Fruit fly (Drosophila melanogaster) whole organism, prepupa: Measurements from ENCODE around the gene CG13999.

ENCODE experiments used
- CG7368 ChIP-seq: fragments of 200-800 bp; sonication (Bioruptor generic); optimal IDR thresholded peaks from 3 replicates; lab custom pipeline; 2016; ENCODE audit warnings: missing biosample characterization, missing genetic modification characterization
- Eip75B ChIP-seq: fragments of 200-800 bp; sonication (Bioruptor generic); optimal IDR thresholded peaks from 3 replicates; lab custom pipeline; 2016; ENCODE audit warnings: missing biosample characterization, missing genetic modification characterization
- Gug ChIP-seq: fragments of 200-800 bp; sonication (Bioruptor generic); IDR thresholded peaks from 2 replicates; pipeline ENCODE4 v1.3.6; 2022; ENCODE audit warnings: missing biosample characterization, missing genetic modification characterization
- Lpt ChIP-seq: fragments of 200-800 bp; sonication (Bioruptor generic); optimal IDR thresholded peaks from 3 replicates; lab custom pipeline; 2016; ENCODE audit warnings: missing biosample characterization, missing genetic modification characterization
- dac ChIP-seq: fragments of 200-800 bp; sonication (Bioruptor generic); optimal IDR thresholded peaks from 2 replicates; lab custom pipeline; 2017; ENCODE audit warnings: missing biosample characterization, mild to moderate bottlenecking, missing genetic modification characterization

dm6 chr2L:5978333-5979054 lies 22.2 kb upstream of the CG13999 start:
- TF ChIP-seq Gug (GFP tag; lab: Robert Waterston, UW): no peak
- no peak for TF ChIP-seq Lpt (GFP tag; lab: Kevin White, UChicago)
- no peak for TF ChIP-seq dac
- no peak for TF ChIP-seq Eip75B (GFP tag; lab: Kevin White, UChicago)
- TF ChIP-seq CG7368 (GFP tag; lab: Kevin White, UChicago): peak; percentile 39
